Worm (Caenorhabditis elegans) whole organism, L4 larva: ENCODE measurements around the gene C09G12.5.

ENCODE experiments used
- F26F4.8 ChIP-seq: fragments of 200-800 bp; sonication (Bioruptor generic); conservative IDR thresholded peaks from 2 replicates; pipeline ENCODE4 v1.3.6; 2022; ENCODE audit warnings: missing genetic modification characterization, missing compliant biosample characterization
- F44E2.7 ChIP-seq: fragments of 200-800 bp; sonication (Bioruptor generic); IDR thresholded peaks from 2 replicates; pipeline ENCODE4 v2.1.2; 2022; ENCODE audit warnings: missing genetic modification characterization, missing compliant biosample characterization
- F49E8.2 ChIP-seq: sonication (generic microtip); optimal IDR thresholded peaks from 2 replicates; lab custom pipeline; 2016; ENCODE audit warnings: missing compliant biosample characterization, mild to moderate bottlenecking, missing genetic modification characterization, borderline replicate concordance
- T26A8.4 ChIP-seq: fragments of 200-800 bp; sonication (Bioruptor generic); IDR thresholded peaks from 2 replicates; pipeline ENCODE4 v1.3.6; 2022; ENCODE audit warnings: missing genetic modification characterization, missing compliant biosample characterization
- ZK337.2 ChIP-seq: fragments of 200-800 bp; sonication (Bioruptor generic); IDR thresholded peaks from 2 replicates; pipeline ENCODE4 v1.3.6; 2022; ENCODE audit warnings: missing genetic modification reagents, missing genetic modification characterization, missing compliant biosample characterization
- aha-1 ChIP-seq: fragments of 150-350 bp; peaks from one replicate; lab custom pipeline; 2014; ENCODE audit warnings: missing biosample characterization, missing genetic modification characterization
- ama-1 ChIP-seq: fragments of 150-350 bp; optimal IDR thresholded peaks from 2 replicates; lab custom pipeline; 2014; ENCODE audit warnings: inconsistent platforms, mixed read lengths
- ceh-28 ChIP-seq: fragments of 150-350 bp; optimal IDR thresholded peaks from 2 replicates; lab custom pipeline; 2014; ENCODE audit warnings: missing biosample characterization, missing genetic modification reagents, missing genetic modification characterization
- ceh-32 ChIP-seq: sonication (generic microtip); optimal IDR thresholded peaks from 2 replicates; lab custom pipeline; 2016; ENCODE audit warnings: mild to moderate bottlenecking, missing genetic modification characterization, missing compliant biosample characterization; ENCODE audit not compliant: poor library complexity
- ceh-82 ChIP-seq: sonication (generic microtip); optimal IDR thresholded peaks from 2 replicates; lab custom pipeline; 2017; ENCODE audit warnings: missing biosample characterization, missing genetic modification characterization
- cey-2 ChIP-seq: sonication (generic microtip); optimal IDR thresholded peaks from 3 replicates; lab custom pipeline; 2017; ENCODE audit warnings: missing genetic modification characterization, mild to moderate bottlenecking, missing compliant biosample characterization, antibody characterized with exemption, borderline replicate concordance; ENCODE audit not compliant: insufficient read depth
- daf-12 ChIP-seq: fragments of 150-350 bp; optimal IDR thresholded peaks from 2 replicates; lab custom pipeline; 2014; ENCODE audit warnings: missing biosample characterization, missing genetic modification reagents, missing genetic modification characterization
- daf-16 ChIP-seq, 3 experiments: sonication (generic microtip); optimal IDR thresholded peaks; 2 replicates each; lab custom pipeline; 2016 to 2017; ENCODE audit warnings: missing genetic modification characterization in 3 of 3, missing genetic modification reagents in 3 of 3, mild to moderate bottlenecking in 2 of 3, missing compliant biosample characterization in 2 of 3, missing biosample characterization in 1 of 3, moderate library complexity in 1 of 3
- daf-19 ChIP-seq: fragments of 200-800 bp; sonication (Bioruptor generic); conservative IDR thresholded peaks from 2 replicates; pipeline ENCODE4 v1.3.6; 2022; ENCODE audit warnings: missing genetic modification characterization, missing compliant biosample characterization
- dmd-8 ChIP-seq: fragments of 200-800 bp; sonication (Bioruptor generic); IDR thresholded peaks from 2 replicates; pipeline ENCODE4 v1.3.6; 2022; ENCODE audit warnings: missing genetic modification characterization, missing compliant biosample characterization
- dpl-1 ChIP-seq: fragments of 150-350 bp; optimal IDR thresholded peaks from 2 replicates; lab custom pipeline; 2014; ENCODE audit warnings: missing biosample characterization, missing genetic modification reagents, missing genetic modification characterization
- dve-1 ChIP-seq: sonication (generic microtip); optimal IDR thresholded peaks from 2 replicates; lab custom pipeline; 2017; ENCODE audit warnings: antibody characterized with exemption, mild to moderate bottlenecking, missing genetic modification characterization, missing compliant biosample characterization; ENCODE audit not compliant: insufficient read depth
- egl-27 ChIP-seq: sonication (generic microtip); optimal IDR thresholded peaks from 3 replicates; lab custom pipeline; 2017; ENCODE audit warnings: missing biosample characterization, missing genetic modification reagents, missing genetic modification characterization
- fkh-10 ChIP-seq: fragments of 150-350 bp; optimal IDR thresholded peaks from 2 replicates; lab custom pipeline; 2014; ENCODE audit warnings: missing biosample characterization, missing genetic modification reagents, missing genetic modification characterization
- hif-1 ChIP-seq, 2 experiments: sonication (generic microtip); optimal IDR thresholded peaks; 2 replicates each; lab custom pipeline; 2016 to 2017; ENCODE audit warnings: missing compliant biosample characterization in 2 of 2, missing genetic modification characterization in 2 of 2, missing genetic modification reagents in 2 of 2, missing genotype in 2 of 2, mild to moderate bottlenecking in 1 of 2
- hlh-11 ChIP-seq: fragments of 200-800 bp; sonication (Bioruptor generic); optimal IDR thresholded peaks from 2 replicates; lab custom pipeline; 2018; ENCODE audit warnings: mild to moderate bottlenecking, missing genetic modification characterization, missing compliant biosample characterization
- hlh-30 ChIP-seq: sonication (generic microtip); optimal IDR thresholded peaks from 2 replicates; lab custom pipeline; 2017; ENCODE audit warnings: antibody characterized with exemption, mild to moderate bottlenecking, missing genetic modification characterization, missing compliant biosample characterization; ENCODE audit not compliant: insufficient read depth
- lim-7 ChIP-seq: fragments of 200-800 bp; sonication (Bioruptor generic); IDR thresholded peaks from 2 replicates; pipeline ENCODE4 v1.3.6; 2022; ENCODE audit warnings: missing genetic modification characterization, missing compliant biosample characterization
- lin-1 ChIP-seq: fragments of 200-800 bp; sonication (Bioruptor generic); IDR thresholded peaks from 2 replicates; pipeline ENCODE4 v1.3.6; 2022; ENCODE audit warnings: missing genetic modification reagents, missing genetic modification characterization, missing compliant biosample characterization
- lin-38 ChIP-seq: fragments of 200-800 bp; sonication (Bioruptor generic); IDR thresholded peaks from 2 replicates; pipeline ENCODE4 v1.3.6; 2022; ENCODE audit warnings: missing genetic modification reagents, missing genetic modification characterization, missing compliant biosample characterization
- lsy-2 ChIP-seq, 2 experiments: fragments of 150-350 bp in 1 of 2; sonication (generic microtip) in 1 of 2; optimal IDR thresholded peaks; 2 replicates each; lab custom pipeline; 2014 to 2017; ENCODE audit warnings: missing biosample characterization in 2 of 2, missing genetic modification characterization in 2 of 2
- madf-9 ChIP-seq: fragments of 200-800 bp; sonication (Bioruptor generic); conservative IDR thresholded peaks from 2 replicates; pipeline ENCODE4 v1.3.6; 2022; ENCODE audit warnings: missing genetic modification reagents, missing genetic modification characterization, missing compliant biosample characterization
- mdl-1 ChIP-seq, 2 experiments: fragments of 150-350 bp in 1 of 2; sonication (generic microtip) in 1 of 2; optimal IDR thresholded peaks; 2 replicates each; lab custom pipeline; 2014 to 2017; ENCODE audit warnings: missing biosample characterization in 2 of 2, missing genetic modification characterization in 2 of 2
- mep-1 ChIP-seq: fragments of 150-350 bp; sonication (generic microtip); optimal IDR thresholded peaks from 3 replicates; lab custom pipeline; 2014; ENCODE audit warnings: missing biosample characterization, missing genetic modification characterization
- mxl-2 ChIP-seq: fragments of 200-800 bp; sonication (Bioruptor generic); conservative IDR thresholded peaks from 2 replicates; pipeline ENCODE4 v1.3.6; 2022; ENCODE audit warnings: missing genetic modification reagents, missing genetic modification characterization, missing compliant biosample characterization
- nhr-10 ChIP-seq: fragments of 150-350 bp; optimal IDR thresholded peaks from 2 replicates; lab custom pipeline; 2014; ENCODE audit warnings: missing biosample characterization, missing genetic modification characterization
- nhr-102 ChIP-seq: sonication (generic microtip); optimal IDR thresholded peaks from 2 replicates; lab custom pipeline; 2016; ENCODE audit warnings: mild to moderate bottlenecking, missing genetic modification characterization, moderate library complexity, missing compliant biosample characterization
- nhr-28 ChIP-seq: fragments of 150-350 bp; optimal IDR thresholded peaks from 2 replicates; lab custom pipeline; 2014; ENCODE audit warnings: missing biosample characterization, missing genetic modification characterization
- nhr-41 ChIP-seq: fragments of 200-800 bp; sonication (Bioruptor generic); IDR thresholded peaks from 2 replicates; pipeline ENCODE4 v1.3.6; 2022; ENCODE audit warnings: missing genetic modification reagents, missing genetic modification characterization, missing compliant biosample characterization
- pha-4 ChIP-seq, 2 experiments: fragments of 150-350 bp in 1 of 2; fragments of 200-800 bp in 1 of 2; sonication (Bioruptor generic) in 1 of 2; IDR thresholded peaks in 1 of 2; optimal IDR thresholded peaks in 1 of 2; 2 replicates each; pipeline versions ENCODE4 v1.3.6 to Lab custom; 2014 to 2022; ENCODE audit warnings: missing genetic modification characterization in 2 of 2, missing genetic modification reagents in 2 of 2, missing biosample characterization in 1 of 2, missing compliant biosample characterization in 1 of 2
- pqm-1 ChIP-seq: sonication (generic microtip); optimal IDR thresholded peaks from 2 replicates; lab custom pipeline; 2017; ENCODE audit warnings: missing biosample characterization, missing genetic modification characterization
- rbr-2 ChIP-seq: sonication (generic microtip); optimal IDR thresholded peaks from 2 replicates; lab custom pipeline; 2016; ENCODE audit warnings: missing genotype, missing genetic modification characterization, missing compliant biosample characterization
- skn-1 ChIP-seq: fragments of 150-350 bp; optimal IDR thresholded peaks from 2 replicates; lab custom pipeline; 2014; ENCODE audit warnings: missing biosample characterization, missing genetic modification characterization
- snpc-1.2 ChIP-seq: fragments of 200-800 bp; sonication (Bioruptor generic); IDR thresholded peaks from 2 replicates; pipeline ENCODE4 v1.3.6; 2022; ENCODE audit warnings: missing genetic modification reagents, missing genetic modification characterization, missing compliant biosample characterization
- snpc-4 ChIP-seq: fragments of 150-350 bp; optimal IDR thresholded peaks from 2 replicates; lab custom pipeline; 2014; ENCODE audit warnings: missing biosample characterization, missing genetic modification characterization
- spr-3 ChIP-seq: fragments of 200-800 bp; sonication (Bioruptor generic); optimal IDR thresholded peaks from 2 replicates; lab custom pipeline; 2018; ENCODE audit warnings: mild to moderate bottlenecking, missing genetic modification characterization, missing compliant biosample characterization
- unc-130 ChIP-seq: sonication (generic microtip); optimal IDR thresholded peaks from 2 replicates; lab custom pipeline; 2016; ENCODE audit warnings: missing genetic modification reagents, missing genetic modification characterization, missing compliant biosample characterization
- unc-62 ChIP-seq, 3 experiments: fragments of 150-350 bp in 1 of 3; sonication (generic microtip); optimal IDR thresholded peaks in 2 of 3; peaks in 1 of 3; 1 replicate in 1 of 3; 2 replicates in 2 of 3; lab custom pipeline; 2014 to 2017; ENCODE audit warnings: missing biosample characterization in 3 of 3, missing genetic modification characterization in 3 of 3, missing genetic modification reagents in 3 of 3, missing genotype in 1 of 3
- zag-1 ChIP-seq: fragments of 150-350 bp; optimal IDR thresholded peaks from 2 replicates; lab custom pipeline; 2014; ENCODE audit warnings: missing biosample characterization, missing genetic modification characterization
- zfp-2 ChIP-seq: sonication (generic microtip); optimal IDR thresholded peaks from 2 replicates; lab custom pipeline; 2016; ENCODE audit warnings: mild to moderate bottlenecking, missing genetic modification characterization, missing compliant biosample characterization
- ztf-11 ChIP-seq: fragments of 150-350 bp; optimal IDR thresholded peaks from 2 replicates; lab custom pipeline; 2014; ENCODE audit warnings: missing biosample characterization, missing genetic modification characterization

The C09G12.5 gene

DNA sequence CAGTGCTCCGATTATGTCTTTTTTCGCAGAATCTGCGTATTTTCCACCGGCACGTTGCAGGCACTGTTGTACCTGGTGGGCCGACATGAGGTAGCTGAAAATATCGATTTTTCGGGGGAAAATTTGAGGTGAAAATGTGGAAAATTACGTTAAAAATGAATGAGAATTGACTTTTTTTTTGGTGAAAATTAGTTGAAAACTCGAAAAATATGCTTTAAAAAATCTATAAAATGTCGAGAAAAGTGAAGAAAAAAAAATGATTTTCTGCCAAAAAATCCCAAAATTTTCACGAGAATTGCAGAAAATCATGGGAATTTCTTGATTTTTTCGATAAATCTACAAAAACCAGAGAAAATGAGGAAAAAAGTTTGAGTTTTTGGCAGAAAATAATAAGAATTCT lies 35.3 kb downstream of the C09G12.5 start, which contains the start of gene tsg-101:
Gene tsg-101, minus strand, starts transcription at position 101 of the 400 bp plus-strand sequence.
- TF ChIP-seq dpl-1 (GFP tag; lab: Kevin White, UChicago) = no peak
- no peak for TF ChIP-seq ama-1 (lab: Kevin White, UChicago)
- peak; percentile 48 for TF ChIP-seq aha-1
- TF ChIP-seq F44E2.7 (GFP tag; lab: Robert Waterston, UW) = no peak

DNA sequence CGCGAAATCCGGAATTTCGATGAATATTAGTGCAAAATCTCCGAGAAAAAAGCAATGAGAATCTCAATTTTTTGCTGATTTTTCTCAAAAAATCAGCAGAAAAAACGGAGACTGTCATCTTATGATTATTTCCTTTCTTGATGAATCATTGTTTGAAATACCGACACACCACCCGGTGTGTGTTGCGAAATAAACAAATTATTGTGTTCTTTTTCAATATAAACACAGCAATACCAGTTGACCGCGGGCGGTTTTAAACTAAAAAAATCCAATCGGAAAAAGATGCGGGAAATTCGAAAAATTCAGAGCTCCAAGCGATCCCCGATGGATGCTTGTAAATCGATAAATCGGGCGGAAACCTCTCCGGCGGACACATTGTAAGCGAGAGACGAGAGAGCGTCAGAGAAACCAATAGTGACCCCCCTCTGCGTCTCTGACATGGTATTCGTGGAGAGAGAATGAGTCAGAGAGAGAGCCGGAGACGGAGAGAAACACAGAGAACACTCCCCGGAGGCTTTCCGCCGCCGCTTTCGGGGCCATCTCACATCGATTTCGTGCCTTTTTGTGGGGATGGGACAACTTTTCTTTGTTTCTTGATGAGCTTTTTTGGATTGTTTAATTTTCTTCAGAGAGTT lies 36.4 kb downstream of the C09G12.5 start:
- no peak for TF ChIP-seq ZK337.2 (GFP tag; lab: Robert Waterston, UW)
- TF ChIP-seq T26A8.4 = 0 out of 2 replicates have a peak, but pooled peaks have one; percentile 12
- TF ChIP-seq lin-1 (GFP tag; lab: Robert Waterston, UW) = no peak
- no peak for TF ChIP-seq zag-1 (tag; lab: Kevin White, UChicago)
- peak; percentile 28 for TF ChIP-seq fkh-10 (GFP tag; lab: Kevin White, UChicago)
- TF ChIP-seq rbr-2 (tag; lab: Kevin White, UChicago) = peak; percentile 63
- peak in 1 of 2 experiments; percentile 13 for TF ChIP-seq hif-1 (tag; optimal IDR thresholded peaks at IDR 0.05; lab: Kevin White, UChicago)
- no peak for TF ChIP-seq egl-27 (tag; lab: Kevin White, UChicago)
- TF ChIP-seq dve-1 = peak; percentile 48
- peak in 1 of 2 experiments; percentile 96 for TF ChIP-seq unc-62 (GFP tag; optimal IDR thresholded peaks at IDR 0.05 in 1 of 2; lab: Kevin White, UChicago)
- TF ChIP-seq unc-62 (tag; optimal IDR thresholded peaks at IDR 0.05; lab: Kevin White, UChicago) = no peak
- TF ChIP-seq pqm-1 (tag; lab: Kevin White, UChicago) = no peak
- TF ChIP-seq daf-16 (GFP tag; optimal IDR thresholded peaks at IDR 0.05; lab: Kevin White, UChicago) = no peak
- TF ChIP-seq daf-16 (tag; optimal IDR thresholded peaks at IDR 0.05; lab: Kevin White, UChicago) = no peak
- no peak for TF ChIP-seq mxl-2 (GFP tag; lab: Robert Waterston, UW)
- no peak for TF ChIP-seq spr-3 (GFP tag; lab: Kevin White, UChicago)
- TF ChIP-seq lim-7 (GFP tag; lab: Robert Waterston, UW) = 0 out of 2 replicates have a peak, but pooled peaks have one; percentile 33
- TF ChIP-seq nhr-41 (GFP tag; lab: Robert Waterston, UW) = no peak
- TF ChIP-seq daf-19 (GFP tag; lab: Robert Waterston, UW) = no peak
- no peak for TF ChIP-seq madf-9 (GFP tag; lab: Robert Waterston, UW)
- no peak for TF ChIP-seq nhr-102
- no peak for TF ChIP-seq snpc-4 (tag; lab: Kevin White, UChicago)
- peak; percentile 50 for TF ChIP-seq ceh-28 (tag; lab: Kevin White, UChicago)
- peak; percentile 18 for TF ChIP-seq nhr-28 (tag; lab: Kevin White, UChicago)
- peak; percentile 60 for TF ChIP-seq hlh-30 (tag; lab: Kevin White, UChicago)
- no peak for TF ChIP-seq dmd-8 (GFP tag; lab: Robert Waterston, UW)
- TF ChIP-seq pha-4 (GFP tag; IDR thresholded peaks at IDR 0.05; lab: Robert Waterston, UW) = no peak
- TF ChIP-seq pha-4 (tag; optimal IDR thresholded peaks at IDR 0.05; lab: Kevin White, UChicago) = no peak
- TF ChIP-seq mep-1 = peak; percentile 60
- TF ChIP-seq hlh-11 = peak; percentile 51
- TF ChIP-seq lin-38 (GFP tag; lab: Robert Waterston, UW) = peak; percentile 48; the same call in 1 of the 2 replicates
- TF ChIP-seq snpc-1.2 (GFP tag; lab: Robert Waterston, UW) = no peak
- no peak for TF ChIP-seq daf-12
- no peak for TF ChIP-seq unc-130 (GFP tag; lab: Kevin White, UChicago)
- TF ChIP-seq ztf-11 (tag; lab: Kevin White, UChicago) = no peak
- TF ChIP-seq dpl-1 (GFP tag; lab: Kevin White, UChicago) = peak; percentile 42
- TF ChIP-seq cey-2 (tag; lab: Kevin White, UChicago) = no peak
- no peak for TF ChIP-seq ceh-82 (tag; lab: Kevin White, UChicago)
- TF ChIP-seq F49E8.2 (tag; lab: Kevin White, UChicago) = no peak
- no peak for TF ChIP-seq F26F4.8 (GFP tag; lab: Robert Waterston, UW)
- TF ChIP-seq ama-1 (lab: Kevin White, UChicago) = no peak
- TF ChIP-seq lsy-2 (tag; optimal IDR thresholded peaks at IDR 0.05; lab: Kevin White, UChicago) = peak in 1 of 2 experiments; percentile 64
- TF ChIP-seq ceh-32 (tag; lab: Kevin White, UChicago) = no peak
- TF ChIP-seq mdl-1 (tag; optimal IDR thresholded peaks at IDR 0.05; lab: Kevin White, UChicago) = peak in 1 of 2 experiments; percentile 13
- no peak for TF ChIP-seq nhr-10 (tag; lab: Kevin White, UChicago)
- no peak for TF ChIP-seq skn-1 (tag; lab: Kevin White, UChicago)
- no peak for TF ChIP-seq zfp-2 (tag; lab: Kevin White, UChicago)
